Worm (Caenorhabditis elegans) whole organism, L3 larva: ENCODE measurements around the gene T04C12.9.

Experiments used
- fos-1 ChIP-seq: fragments of 150-350 bp; optimal IDR thresholded peaks from 2 replicates; lab custom pipeline; 2014; ENCODE audit warnings: missing biosample characterization, missing genetic modification characterization
- nhr-25 ChIP-seq: sonication (generic microtip); optimal IDR thresholded peaks from 2 replicates; lab custom pipeline; 2017; ENCODE audit warnings: missing biosample characterization, missing genetic modification characterization
- sea-2 ChIP-seq: fragments of 150-350 bp; sonication (generic microtip); optimal IDR thresholded peaks from 4 replicates; lab custom pipeline; 2014; ENCODE audit warnings: missing biosample characterization, missing genetic modification reagents, missing genetic modification characterization

DNA sequence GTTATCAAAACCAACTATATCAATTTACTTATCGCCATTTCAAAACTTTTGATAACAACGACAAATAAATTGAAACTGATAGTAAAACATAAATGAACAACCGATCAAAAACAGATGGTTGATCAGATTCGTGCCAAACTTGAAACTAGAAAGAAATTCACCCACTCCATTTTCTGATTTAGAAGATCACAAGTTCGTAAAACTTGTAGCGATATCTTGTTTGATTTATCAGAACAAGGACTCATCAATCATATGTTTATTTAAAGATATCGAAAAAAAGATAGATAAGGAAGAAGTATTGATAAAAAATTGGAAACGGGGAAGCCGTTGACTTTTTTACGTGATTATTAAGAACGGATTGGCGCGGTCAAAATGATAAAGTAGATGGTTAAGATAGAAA is 24.1 kb upstream of the T04C12.9 start:
- TF ChIP-seq sea-2 (GFP tag; lab: Kevin White, UChicago) (no peak), nhr-25 (tag; lab: Kevin White, UChicago) (no peak), fos-1 (tag; lab: Kevin White, UChicago) (no peak)
